Worm (Caenorhabditis elegans): Measurements from ENCODE around the gene nse-4.
A peak's percentile ranks its signal among the peaks of the same experiment; 100 is the strongest.

The nse-4 gene

ce11 chrIV:11489610-11490339 lies 9.1 kb downstream of the nse-4 start:
- TF ChIP-seq hlh-1 (tag; optimal IDR thresholded peaks at IDR 0.05) (peak; percentile 47), mep-1 (tag; optimal IDR thresholded peaks at IDR 0.05) (no peak), cnd-1 (tag; optimal IDR thresholded peaks at IDR 0.05) (no peak), unc-120 (tag; optimal IDR thresholded peaks at IDR 0.05; ENCODE audit: poor library complexity, severe bottlenecking) (peak; percentile 72), unc-62 (GFP tag; optimal IDR thresholded peaks at IDR 0.05) (peak; percentile 66), flh-1 (GFP tag; optimal IDR thresholded peaks at IDR 0.05) (no peak)

- TF ChIP-seq pha-4 (tag; optimal IDR thresholded peaks at IDR 0.05) = no peak
- no peak for TF ChIP-seq sptf-1 (tag; optimal IDR thresholded peaks at IDR 0.05)
- TF ChIP-seq sem-2 (GFP tag; optimal IDR thresholded peaks at IDR 0.05) = no peak
- no peak for TF ChIP-seq nhr-237 (tag; optimal IDR thresholded peaks at IDR 0.05)
These were observed 10.8 kb downstream of the nse-4 start for ce11 chrIV:11491422-11491821.

- TF ChIP-seq snpc-4 (tag; optimal IDR thresholded peaks at IDR 0.05) (no peak), flh-1 (GFP tag; optimal IDR thresholded peaks at IDR 0.05) (no peak), mep-1 (tag; optimal IDR thresholded peaks at IDR 0.05) (no peak), zip-8 (tag; optimal IDR thresholded peaks at IDR 0.05) (no peak), lin-32 (GFP tag; optimal IDR thresholded peaks at IDR 0.05) (no peak), ham-2 (GFP tag; optimal IDR thresholded peaks at IDR 0.05) (no peak), sem-2 (GFP tag; optimal IDR thresholded peaks at IDR 0.05) (no peak), ceh-83 (GFP tag; optimal IDR thresholded peaks at IDR 0.05) (no peak), nhr-237 (tag; optimal IDR thresholded peaks at IDR 0.05) (no peak), ces-1 (GFP tag; optimal IDR thresholded peaks at IDR 0.05) (no peak), unc-120 (tag; optimal IDR thresholded peaks at IDR 0.05; ENCODE audit: poor library complexity, severe bottlenecking) (no peak), pha-4 (tag; optimal IDR thresholded peaks at IDR 0.05) (no peak), drap-1 (GFP tag; optimal IDR thresholded peaks at IDR 0.05) (no peak)
These were observed 11.7 kb downstream of the nse-4 start for ce11 chrIV:11492345-11492744.

ce11 chrIV:11493899-11494298 lies 13.3 kb downstream of the nse-4 start:
- TF ChIP-seq flh-1 (GFP tag; optimal IDR thresholded peaks at IDR 0.05) = no peak
- no peak for TF ChIP-seq cnd-1 (tag; optimal IDR thresholded peaks at IDR 0.05)
- no peak for TF ChIP-seq snpc-4 (tag; optimal IDR thresholded peaks at IDR 0.05)
- no peak for TF ChIP-seq nhr-76 (tag; optimal IDR thresholded peaks at IDR 0.05)
- no peak for TF ChIP-seq mls-2 (tag; optimal IDR thresholded peaks at IDR 0.05)
- TF ChIP-seq nhr-28 (tag; optimal IDR thresholded peaks at IDR 0.05) = no peak
- TF ChIP-seq nhr-237 (tag; optimal IDR thresholded peaks at IDR 0.05) = no peak
- TF ChIP-seq ceh-39 (tag; optimal IDR thresholded peaks at IDR 0.05) = no peak
- TF ChIP-seq sptf-1 (tag; optimal IDR thresholded peaks at IDR 0.05) = no peak
- no peak for TF ChIP-seq lin-13 (tag; optimal IDR thresholded peaks at IDR 0.05)
- no peak for TF ChIP-seq elt-3 (tag; optimal IDR thresholded peaks at IDR 0.05)
- TF ChIP-seq ham-2 (GFP tag; optimal IDR thresholded peaks at IDR 0.05) = no peak
- no peak for TF ChIP-seq ces-1 (GFP tag; optimal IDR thresholded peaks at IDR 0.05)
- no peak for TF ChIP-seq sem-2 (GFP tag; optimal IDR thresholded peaks at IDR 0.05)
- no peak for TF ChIP-seq zip-8 (tag; optimal IDR thresholded peaks at IDR 0.05)
- TF ChIP-seq unc-62 (GFP tag; optimal IDR thresholded peaks at IDR 0.05) = no peak
- TF ChIP-seq hlh-1 (tag; optimal IDR thresholded peaks at IDR 0.05) = no peak
- TF ChIP-seq elt-1 (tag; optimal IDR thresholded peaks at IDR 0.05; ENCODE audit: borderline replicate concordance, insufficient read depth) = no peak
- no peak for TF ChIP-seq mab-5 (tag; optimal IDR thresholded peaks at IDR 0.05)
- TF ChIP-seq mep-1 (tag; optimal IDR thresholded peaks at IDR 0.05) = no peak

- TF ChIP-seq M03D4.4 (tag; optimal IDR thresholded peaks at IDR 0.05) (no peak), ces-1 (GFP tag; optimal IDR thresholded peaks at IDR 0.05) (peak; percentile 47)
These were observed 14.3 kb downstream of the nse-4 start for ce11 chrIV:11494924-11495323.

- TF ChIP-seq sem-2 (GFP tag; optimal IDR thresholded peaks at IDR 0.05) (no peak), ceh-39 (tag; optimal IDR thresholded peaks at IDR 0.05) (no peak), unc-120 (tag; optimal IDR thresholded peaks at IDR 0.05; ENCODE audit: poor library complexity, severe bottlenecking) (no peak)
These were observed 17.5 kb downstream of the nse-4 start, which contains the start of gene sms-1 for ce11 chrIV:11498169-11498568. Gene sms-1, minus strand, starts transcription at chrIV:11498174.
